Worm (Caenorhabditis elegans): ENCODE data around the gene exos-8.

The exos-8 gene

DNA sequence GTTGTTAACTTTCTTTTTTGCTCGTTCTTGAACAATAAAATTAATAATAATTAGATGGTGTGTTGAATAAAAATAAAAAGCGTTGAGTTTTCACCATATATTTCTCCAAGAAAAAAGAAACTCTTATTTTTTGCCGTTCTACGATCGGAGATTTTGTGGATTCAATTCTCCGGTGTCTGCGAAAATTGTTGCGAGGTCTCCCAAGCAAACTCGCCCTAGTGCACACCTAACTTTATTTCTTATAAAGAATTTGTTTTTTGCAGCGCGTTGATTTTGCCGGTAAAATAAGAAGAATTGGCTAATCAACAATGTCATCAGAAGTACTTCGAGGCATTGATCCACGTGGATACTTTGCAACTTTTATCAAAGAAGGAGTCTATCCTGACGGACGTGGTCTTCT lies at the start of gene exos-8:
TSS of gene exos-8 (plus strand) at position 264 of the 400 bp plus-strand sequence.
- TF ChIP-seq dao-5 (tag; optimal IDR thresholded peaks at IDR 0.05), result no peak
- TF ChIP-seq him-1 (tag; optimal IDR thresholded peaks at IDR 0.05), result peak; percentile 12
- TF ChIP-seq W03F9.2 (tag; optimal IDR thresholded peaks at IDR 0.05), result no peak

ce11 chrII:6695388-6695787 lies 46.1 kb upstream of the exos-8 start, which contains the start of gene C18H9.5:
Gene C18H9.5, minus strand, starts transcription at chrII:6695566.
- TF ChIP-seq W03F9.2 (tag; optimal IDR thresholded peaks at IDR 0.05), result no peak
- no peak for TF ChIP-seq him-1 (tag; optimal IDR thresholded peaks at IDR 0.05)
- no peak for TF ChIP-seq dao-5 (tag; optimal IDR thresholded peaks at IDR 0.05)

- TF ChIP-seq W03F9.2 (tag; optimal IDR thresholded peaks at IDR 0.05) (no peak), him-1 (tag; optimal IDR thresholded peaks at IDR 0.05) (no peak), dao-5 (tag; optimal IDR thresholded peaks at IDR 0.05) (no peak)
Measured at ce11 chrII:6698784-6699183, 42.7 kb upstream of the exos-8 start, which contains the start of gene C18H9.1. Gene C18H9.1, plus strand, starts transcription at chrII:6699084.

- TF ChIP-seq W03F9.2 (tag; optimal IDR thresholded peaks at IDR 0.05), result no peak
- TF ChIP-seq dao-5 (tag; optimal IDR thresholded peaks at IDR 0.05), result no peak
- no peak for TF ChIP-seq him-1 (tag; optimal IDR thresholded peaks at IDR 0.05)
Measured at ce11 chrII:6701497-6701896, 40.0 kb upstream of the exos-8 start, which contains the start of gene C18H9.6. Gene C18H9.6, minus strand, starts transcription at chrII:6701625.

- TF ChIP-seq him-1 (tag; optimal IDR thresholded peaks at IDR 0.05), result no peak
Measured at ce11 chrII:6705593-6706228, 35.8 kb upstream of the exos-8 start, which contains the start of gene rpy-1. Gene rpy-1, minus strand, starts transcription at chrII:6705643.

DNA sequence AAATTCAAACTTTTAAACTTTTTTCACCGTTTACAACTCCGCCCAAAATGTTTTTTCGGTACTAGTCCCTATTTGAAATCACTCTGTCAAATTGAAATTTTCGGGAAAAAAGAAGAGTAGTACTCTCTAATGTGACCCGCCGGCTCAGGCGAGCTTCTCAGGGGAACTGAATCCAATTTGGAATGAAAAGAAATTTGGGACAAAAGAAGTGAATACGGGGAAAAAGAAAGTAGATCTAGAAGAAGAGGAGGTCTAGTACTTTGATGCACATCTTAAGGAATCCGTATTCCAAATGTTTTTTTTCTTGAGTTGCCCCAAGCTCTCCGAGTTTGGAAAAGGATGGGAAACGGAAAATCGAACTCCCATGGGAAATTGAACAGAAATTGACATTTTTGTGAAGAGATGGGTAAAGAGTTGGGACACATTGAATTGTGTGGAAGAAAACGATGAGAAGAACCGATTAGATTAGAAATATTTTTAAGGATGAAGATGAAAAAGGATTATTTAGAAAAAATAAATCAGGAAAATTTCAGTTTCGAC lies 34.9 kb upstream of the exos-8 start:
- TF ChIP-seq him-1 (tag; optimal IDR thresholded peaks at IDR 0.05) (no peak), dao-5 (tag; optimal IDR thresholded peaks at IDR 0.05) (no peak), W03F9.2 (tag; optimal IDR thresholded peaks at IDR 0.05) (no peak)

ce11 chrII:6707496-6708260 lies 33.8 kb upstream of the exos-8 start:
- TF ChIP-seq him-1 (tag; optimal IDR thresholded peaks at IDR 0.05), result no peak
- TF ChIP-seq dao-5 (tag; optimal IDR thresholded peaks at IDR 0.05), result no peak
- no peak for TF ChIP-seq W03F9.2 (tag; optimal IDR thresholded peaks at IDR 0.05)

DNA sequence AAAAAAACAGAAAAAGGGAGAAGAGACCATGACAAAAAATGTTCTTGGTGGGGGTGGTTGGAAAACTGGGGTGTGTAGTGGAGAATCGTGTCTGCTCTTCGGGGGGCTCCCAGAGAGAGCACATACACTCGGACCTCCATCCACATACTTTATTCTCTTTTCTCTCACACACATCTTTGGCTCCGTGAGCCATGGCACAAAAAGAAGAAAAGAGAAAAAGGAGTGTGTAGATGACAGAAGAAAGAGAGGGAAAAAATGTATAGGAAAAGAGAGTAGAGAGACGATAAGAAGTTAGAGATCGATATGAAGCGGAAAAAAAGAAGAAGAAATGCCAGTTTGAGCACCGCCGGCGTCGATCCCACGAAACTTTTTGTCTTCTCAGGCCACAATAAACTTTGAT lies 32.5 kb upstream of the exos-8 start:
- TF ChIP-seq him-1 (tag; optimal IDR thresholded peaks at IDR 0.05), result peak; percentile 56
- no peak for TF ChIP-seq W03F9.2 (tag; optimal IDR thresholded peaks at IDR 0.05)
- TF ChIP-seq dao-5 (tag; optimal IDR thresholded peaks at IDR 0.05), result no peak

DNA sequence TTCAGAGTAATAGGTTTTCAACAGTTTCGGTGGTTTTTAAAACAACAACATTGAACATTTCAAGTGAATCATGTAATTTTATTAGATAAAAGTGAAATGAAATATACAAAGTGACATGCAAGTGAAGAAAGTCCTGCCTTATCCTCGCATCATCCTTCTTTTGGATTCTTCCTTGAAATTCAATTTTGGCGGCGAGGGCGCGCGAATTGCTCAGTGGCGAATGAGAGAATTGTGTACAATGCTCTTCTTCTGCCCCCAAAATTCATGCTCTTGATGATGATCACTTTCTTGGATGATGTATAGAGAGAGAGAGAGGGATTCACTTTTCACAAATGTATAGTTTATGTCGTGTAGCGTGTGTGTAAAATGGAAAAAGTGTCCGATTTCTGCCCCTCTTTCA lies 31.8 kb upstream of the exos-8 start:
- TF ChIP-seq dao-5 (tag; optimal IDR thresholded peaks at IDR 0.05) (no peak), W03F9.2 (tag; optimal IDR thresholded peaks at IDR 0.05) (no peak)

ce11 chrII:6710596-6710995 lies 30.9 kb upstream of the exos-8 start:
- TF ChIP-seq W03F9.2 (tag; optimal IDR thresholded peaks at IDR 0.05) (no peak), dao-5 (tag; optimal IDR thresholded peaks at IDR 0.05) (no peak), him-1 (tag; optimal IDR thresholded peaks at IDR 0.05) (no peak)

- TF ChIP-seq dao-5 (tag; optimal IDR thresholded peaks at IDR 0.05), result no peak
- no peak for TF ChIP-seq W03F9.2 (tag; optimal IDR thresholded peaks at IDR 0.05)
- TF ChIP-seq him-1 (tag; optimal IDR thresholded peaks at IDR 0.05), result no peak
Measured at ce11 chrII:6712177-6712981, 29.1 kb upstream of the exos-8 start, which contains the start of the genes dpy-10 and T14B4.19. Gene dpy-10, minus strand, starts transcription at chrII:6712227. Gene T14B4.19, minus strand, starts transcription at chrII:6712931.

DNA sequence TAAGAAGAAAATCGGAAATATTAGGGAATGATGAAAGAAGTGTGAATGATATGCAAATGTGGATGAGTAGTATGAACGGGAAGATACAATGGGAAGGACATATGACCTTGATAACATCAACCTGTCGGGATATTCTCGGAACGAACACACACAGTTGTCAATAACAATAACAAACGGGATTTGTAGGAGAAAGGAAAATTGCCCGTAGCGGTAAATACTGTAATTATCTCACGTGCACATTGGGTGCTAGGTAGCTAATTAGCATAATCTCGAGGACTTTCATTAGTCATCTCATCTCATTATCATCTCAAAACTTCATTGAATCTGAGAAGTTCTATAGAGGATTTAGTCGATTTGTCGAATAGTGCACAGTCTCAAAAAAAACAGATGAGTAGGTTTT lies 28.5 kb upstream of the exos-8 start:
- TF ChIP-seq W03F9.2 (tag; optimal IDR thresholded peaks at IDR 0.05), result no peak

DNA sequence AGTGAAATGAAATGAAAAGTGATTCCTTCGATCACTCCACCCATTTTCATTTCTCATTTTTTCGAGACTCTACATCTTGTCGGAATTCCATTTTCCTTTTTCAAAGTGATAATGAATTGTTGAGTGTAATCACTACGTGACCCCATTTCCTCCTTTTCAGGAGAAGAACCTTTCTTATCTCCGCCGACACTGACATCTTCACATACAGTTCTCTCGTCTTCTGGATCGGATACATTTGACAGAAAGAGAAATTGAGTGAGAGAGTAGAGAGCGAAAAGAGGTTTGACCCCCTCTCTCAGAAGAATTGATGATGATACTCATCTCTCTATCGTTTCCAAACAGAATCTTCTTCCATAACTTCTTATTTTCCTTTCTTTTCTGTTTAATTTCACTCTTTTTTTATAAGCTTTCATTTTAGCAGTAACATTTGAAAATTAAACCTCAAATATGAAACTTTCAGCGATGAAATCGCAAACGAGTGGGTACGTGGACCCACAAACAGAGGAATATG lies 27.6 kb upstream of the exos-8 start, which contains the start of gene dpy-2:
TSS of gene dpy-2 (plus strand) at position 461 of the 511 bp plus-strand sequence.
- TF ChIP-seq W03F9.2 (tag; optimal IDR thresholded peaks at IDR 0.05), result no peak
- no peak for TF ChIP-seq dao-5 (tag; optimal IDR thresholded peaks at IDR 0.05)
- TF ChIP-seq him-1 (tag; optimal IDR thresholded peaks at IDR 0.05), result no peak
